Fruit fly (Drosophila melanogaster) whole organism, embryonic: Measurements from ENCODE around the gene Smvt.

ENCODE experiments used
- Atf-2 ChIP-seq: fragments of 200-800 bp; sonication (Bioruptor generic); optimal IDR thresholded peaks from 2 replicates; lab custom pipeline; 2016; ENCODE audit warnings: missing biosample characterization, missing genetic modification characterization
- Atf3 ChIP-seq: fragments of 200-800 bp; sonication (Bioruptor generic); optimal IDR thresholded peaks from 3 replicates; lab custom pipeline; 2016; ENCODE audit warnings: missing biosample characterization, missing genetic modification characterization
- CG12744 ChIP-seq: fragments of 200-800 bp; sonication (Bioruptor generic); optimal IDR thresholded peaks from 2 replicates; lab custom pipeline; 2016; ENCODE audit warnings: missing biosample characterization, missing genetic modification characterization
- CG1792 ChIP-seq: fragments of 200-800 bp; sonication (Bioruptor generic); optimal IDR thresholded peaks from 2 replicates; lab custom pipeline; 2016; ENCODE audit warnings: missing biosample characterization, missing genetic modification characterization
- CG18599 ChIP-seq: fragments of 200-800 bp; sonication (Bioruptor generic); optimal IDR thresholded peaks from 3 replicates; lab custom pipeline; 2017; ENCODE audit warnings: missing biosample characterization, missing genetic modification characterization, mild to moderate bottlenecking, moderate library complexity, missing genetic modification reagents
- CG2116 ChIP-seq: fragments of 200-800 bp; sonication (Bioruptor generic); optimal IDR thresholded peaks from 3 replicates; lab custom pipeline; 2018; ENCODE audit warnings: missing biosample characterization, mild to moderate bottlenecking, missing genetic modification characterization
- CG2678 ChIP-seq: fragments of 200-800 bp; sonication (Bioruptor generic); optimal IDR thresholded peaks from 3 replicates; lab custom pipeline; 2019; ENCODE audit warnings: missing biosample characterization, mild to moderate bottlenecking, missing genetic modification characterization, moderate library complexity
- CG30020 ChIP-seq: fragments of 200-800 bp; optimal IDR thresholded peaks from 2 replicates; lab custom pipeline; 2019; ENCODE audit warnings: missing biosample characterization, mild to moderate bottlenecking, missing genetic modification characterization, moderate library complexity
- CG34376 ChIP-seq: fragments of 200-800 bp; sonication (Bioruptor generic); optimal IDR thresholded peaks from 2 replicates; lab custom pipeline; 2018; ENCODE audit warnings: missing biosample characterization, mild to moderate bottlenecking, missing genetic modification characterization
- CG34422 ChIP-seq: fragments of 200-800 bp; sonication (Bioruptor generic); IDR thresholded peaks from 3 replicates; pipeline ENCODE4 v1.3.6; 2022; ENCODE audit warnings: missing biosample characterization, missing genetic modification characterization
- CG4328 ChIP-seq: fragments of 200-800 bp; sonication (Bioruptor generic); optimal IDR thresholded peaks from 3 replicates; lab custom pipeline; 2017; ENCODE audit warnings: missing biosample characterization, missing genetic modification reagents, missing genetic modification characterization
- CG4820 ChIP-seq: fragments of 200-800 bp; sonication (Bioruptor generic); optimal IDR thresholded peaks from 3 replicates; lab custom pipeline; 2016; ENCODE audit warnings: missing biosample characterization, missing genetic modification characterization
- CG5953 ChIP-seq: fragments of 200-800 bp; sonication (Bioruptor generic); IDR thresholded peaks from 2 replicates; pipeline ENCODE4 v1.3.6; 2022; ENCODE audit warnings: missing biosample characterization, missing genetic modification characterization
- CG6175 ChIP-seq: fragments of 200-800 bp; sonication (Bioruptor generic); IDR thresholded peaks from 3 replicates; pipeline ENCODE4 v1.3.6; 2022; ENCODE audit warnings: missing biosample characterization, missing genetic modification characterization
- CG6272 ChIP-seq: fragments of 200-800 bp; sonication (Bioruptor generic); IDR thresholded peaks from 2 replicates; pipeline ENCODE4 v1.3.6; 2022; ENCODE audit warnings: missing biosample characterization, missing genetic modification characterization
- CG6765 ChIP-seq: fragments of 200-800 bp; sonication (Bioruptor generic); optimal IDR thresholded peaks from 3 replicates; lab custom pipeline; 2017; ENCODE audit warnings: missing biosample characterization, mild to moderate bottlenecking, missing genetic modification characterization
- CG6813 ChIP-seq: fragments of 200-800 bp; sonication (Bioruptor generic); optimal IDR thresholded peaks from 2 replicates; lab custom pipeline; 2017; ENCODE audit warnings: missing biosample characterization, missing genetic modification characterization, mild to moderate bottlenecking, moderate library complexity, missing genetic modification reagents
- CG7839 ChIP-seq: fragments of 200-800 bp; sonication (Bioruptor generic); optimal IDR thresholded peaks from 3 replicates; lab custom pipeline; 2018; ENCODE audit warnings: missing biosample characterization, mild to moderate bottlenecking, missing genetic modification characterization, moderate library complexity
- CG8089 ChIP-seq: fragments of 200-800 bp; sonication (Bioruptor generic); optimal IDR thresholded peaks from 3 replicates; lab custom pipeline; 2016; ENCODE audit warnings: missing biosample characterization, missing genetic modification characterization
- CG8290 ChIP-seq, 3 experiments: fragments of 200-800 bp; sonication (Bioruptor generic); optimal IDR thresholded peaks; 2 replicates each; lab custom pipeline; 2016 to 2019; ENCODE audit warnings: missing biosample characterization in 3 of 3, missing genetic modification characterization in 3 of 3, mild to moderate bottlenecking in 2 of 3, moderate library complexity in 1 of 3
- CG9437 ChIP-seq: fragments of 200-800 bp; sonication (Bioruptor generic); optimal IDR thresholded peaks from 2 replicates; lab custom pipeline; 2018; ENCODE audit warnings: missing biosample characterization, mild to moderate bottlenecking, missing genetic modification characterization
- CG9609 ChIP-seq: fragments of 200-800 bp; sonication (Bioruptor generic); optimal IDR thresholded peaks from 3 replicates; lab custom pipeline; 2016; ENCODE audit warnings: missing biosample characterization, missing genetic modification characterization
- CG9932 ChIP-seq: fragments of 200-800 bp; sonication (Bioruptor generic); IDR thresholded peaks from 2 replicates; pipeline ENCODE4 v1.3.6; 2022; ENCODE audit warnings: missing biosample characterization, missing genetic modification characterization
- Chrac-16 ChIP-seq: fragments of 200-800 bp; sonication (Bioruptor generic); optimal IDR thresholded peaks from 3 replicates; lab custom pipeline; 2016; ENCODE audit warnings: missing biosample characterization, missing genetic modification characterization
- E2f2 ChIP-seq: fragments of 200-800 bp; sonication (Bioruptor generic); IDR thresholded peaks from 2 replicates; pipeline ENCODE4 v1.3.6; 2022; ENCODE audit warnings: missing biosample characterization, missing genetic modification characterization
- HmgZ ChIP-seq: fragments of 200-800 bp; sonication (Bioruptor generic); optimal IDR thresholded peaks from 2 replicates; lab custom pipeline; 2018; ENCODE audit warnings: missing biosample characterization, mild to moderate bottlenecking, missing genetic modification characterization
- Hr51 ChIP-seq, 2 experiments: fragments of 200-800 bp; sonication (Bioruptor generic); optimal IDR thresholded peaks; 2 replicates in 1 of 2; 3 replicates in 1 of 2; lab custom pipeline; 2016 to 2018; ENCODE audit warnings: missing biosample characterization in 2 of 2, missing genetic modification characterization in 2 of 2, mild to moderate bottlenecking in 1 of 2, moderate library complexity in 1 of 2
- Lpt ChIP-seq: fragments of >200 bp; optimal IDR thresholded peaks from 2 replicates; lab custom pipeline; 2018; ENCODE audit warnings: missing biosample characterization, missing genetic modification characterization
- Max ChIP-seq: fragments of 200-800 bp; sonication (Bioruptor generic); optimal IDR thresholded peaks from 2 replicates; lab custom pipeline; 2016; ENCODE audit warnings: missing biosample characterization, mild to moderate bottlenecking, missing genetic modification characterization
- Nf-YC ChIP-seq: fragments of 200-800 bp; optimal IDR thresholded peaks from 3 replicates; lab custom pipeline; 2019; ENCODE audit warnings: missing biosample characterization, mild to moderate bottlenecking, missing genetic modification characterization, moderate library complexity
- Rx ChIP-seq: fragments of 200-800 bp; sonication (Bioruptor generic); IDR thresholded peaks from 2 replicates; pipeline ENCODE4 v1.3.6; 2022; ENCODE audit warnings: missing biosample characterization, missing genetic modification characterization
- Ssrp ChIP-seq: fragments of 200-800 bp; sonication (Bioruptor generic); optimal IDR thresholded peaks from 2 replicates; lab custom pipeline; 2018; ENCODE audit warnings: missing biosample characterization, mild to moderate bottlenecking, missing genetic modification characterization, moderate library complexity
- al ChIP-seq: fragments of 200-800 bp; sonication (Bioruptor generic); IDR thresholded peaks from 2 replicates; pipeline ENCODE4 v1.3.6; 2022; ENCODE audit warnings: missing biosample characterization, missing genetic modification characterization
- ato ChIP-seq: fragments of 200-800 bp; sonication (Bioruptor generic); IDR thresholded peaks from 2 replicates; pipeline ENCODE4 v1.3.6; 2022; ENCODE audit warnings: missing biosample characterization, missing genetic modification characterization; ENCODE audit not compliant: partially characterized antibody
- bigmax ChIP-seq: fragments of 200-800 bp; sonication (Bioruptor generic); optimal IDR thresholded peaks from 2 replicates; lab custom pipeline; 2018; ENCODE audit warnings: missing biosample characterization, mild to moderate bottlenecking, missing genetic modification characterization
- caup ChIP-seq: fragments of 200-800 bp; sonication (Bioruptor generic); optimal IDR thresholded peaks from 3 replicates; lab custom pipeline; 2017; ENCODE audit warnings: missing biosample characterization, mild to moderate bottlenecking, missing genetic modification characterization, moderate library complexity; ENCODE audit not compliant: severe bottlenecking
- chm ChIP-seq: fragments of 200-800 bp; sonication (Bioruptor generic); IDR thresholded peaks from 2 replicates; pipeline ENCODE4 v1.3.6; 2022; ENCODE audit warnings: missing biosample characterization, missing genetic modification characterization
- fu2 ChIP-seq: fragments of 200-800 bp; sonication (Bioruptor generic); optimal IDR thresholded peaks from 2 replicates; lab custom pipeline; 2016; ENCODE audit warnings: missing biosample characterization, missing genetic modification characterization
- hbn ChIP-seq: fragments of 200-800 bp; sonication (Bioruptor generic); IDR thresholded peaks from 2 replicates; pipeline ENCODE4 v1.3.6; 2022; ENCODE audit warnings: missing biosample characterization, missing genetic modification characterization; ENCODE audit not compliant: partially characterized antibody
- ken ChIP-seq: fragments of 200-800 bp; sonication (Bioruptor generic); IDR thresholded peaks from 3 replicates; pipeline ENCODE4 v1.3.6; 2022; ENCODE audit warnings: missing biosample characterization, missing genetic modification characterization
- maf-S ChIP-seq: fragments of 200-800 bp; sonication (Bioruptor generic); optimal IDR thresholded peaks from 2 replicates; lab custom pipeline; 2016; ENCODE audit warnings: missing biosample characterization, missing genetic modification characterization
- nerfin-2 ChIP-seq: fragments of 200-800 bp; sonication (Bioruptor generic); IDR thresholded peaks from 2 replicates; pipeline ENCODE4 v1.3.6; 2022; ENCODE audit warnings: missing biosample characterization, missing genetic modification characterization; ENCODE audit not compliant: partially characterized antibody
- psq ChIP-seq: fragments of 200-800 bp; sonication (Bioruptor generic); optimal IDR thresholded peaks from 2 replicates; lab custom pipeline; 2017; ENCODE audit warnings: missing biosample characterization, missing genetic modification characterization
- pum ChIP-seq: fragments of 200-800 bp; sonication (Bioruptor generic); optimal IDR thresholded peaks from 2 replicates; lab custom pipeline; 2016; ENCODE audit warnings: missing biosample characterization, missing genetic modification characterization
- rib ChIP-seq: fragments of 200-800 bp; sonication (Bioruptor generic); IDR thresholded peaks from 2 replicates; pipeline ENCODE4 v1.3.6; 2022; ENCODE audit warnings: missing biosample characterization, missing genetic modification characterization
- sd ChIP-seq: fragments of 200-800 bp; sonication (Bioruptor generic); optimal IDR thresholded peaks from 3 replicates; lab custom pipeline; 2018; ENCODE audit warnings: missing biosample characterization, mild to moderate bottlenecking, missing genetic modification characterization, moderate library complexity
- slp2 ChIP-seq: fragments of 200-800 bp; sonication (Bioruptor generic); optimal IDR thresholded peaks from 2 replicates; lab custom pipeline; 2016; ENCODE audit warnings: missing biosample characterization, missing genetic modification characterization
- sob ChIP-seq: fragments of 200-800 bp; sonication (Bioruptor generic); IDR thresholded peaks from 2 replicates; pipeline ENCODE4 v1.3.6; 2022; ENCODE audit warnings: missing biosample characterization, missing genetic modification characterization
- trem ChIP-seq: fragments of 200-800 bp; optimal IDR thresholded peaks from 3 replicates; lab custom pipeline; 2019; ENCODE audit warnings: missing biosample characterization, mild to moderate bottlenecking, missing genetic modification characterization, moderate library complexity
- tx ChIP-seq: fragments of 200-800 bp; sonication (Bioruptor generic); optimal IDR thresholded peaks from 2 replicates; lab custom pipeline; 2016; ENCODE audit warnings: missing biosample characterization, missing genetic modification characterization
- zen ChIP-seq: fragments of 200-800 bp; sonication (Bioruptor generic); optimal IDR thresholded peaks from 3 replicates; lab custom pipeline; 2018; ENCODE audit warnings: missing biosample characterization, mild to moderate bottlenecking, missing genetic modification characterization, moderate library complexity

Gene Smvt

dm6 chr3R:31745629-31746081, 15.7 kb downstream of the Smvt start, which contains the start of gene awd (continued):
- no peak for TF ChIP-seq CG2678 (tag; lab: Kevin White, UChicago)
- TF ChIP-seq bigmax: peak; percentile 95
- TF ChIP-seq Atf3 (GFP tag; lab: Kevin White, UChicago): no peak
- no peak for TF ChIP-seq CG4328 (GFP tag; lab: Kevin White, UChicago)
- no peak for TF ChIP-seq ken
- TF ChIP-seq pum (GFP tag; lab: Kevin White, UChicago): no peak
- peak; percentile 74 for TF ChIP-seq E2f2
- no peak for TF ChIP-seq CG4820 (GFP tag; lab: Kevin White, UChicago)
- TF ChIP-seq chm (GFP tag; lab: Robert Waterston, UW): no peak
- no peak for TF ChIP-seq zen
- TF ChIP-seq trem (tag; lab: Kevin White, UChicago): peak; percentile 85
- peak; percentile 76 for TF ChIP-seq sd (tag; lab: Kevin White, UChicago)
- TF ChIP-seq maf-S (GFP tag; lab: Kevin White, UChicago): no peak
- peak; percentile 50 for TF ChIP-seq HmgZ (tag; lab: Kevin White, UChicago)
- no peak for TF ChIP-seq CG6813
- TF ChIP-seq CG8089: no peak
- no peak for TF ChIP-seq nerfin-2
- TF ChIP-seq CG34376 (GFP tag; lab: Kevin White, UChicago): no peak
- no peak for TF ChIP-seq CG5953 (GFP tag; lab: Robert Waterston, UW)
- TF ChIP-seq Rx (GFP tag; lab: Robert Waterston, UW): no peak
- TF ChIP-seq CG9609 (GFP tag; lab: Kevin White, UChicago): no peak
- no peak for TF ChIP-seq Nf-YC
- TF ChIP-seq CG2116 (GFP tag; lab: Kevin White, UChicago): peak; percentile 37
- TF ChIP-seq slp2 (GFP tag; lab: Kevin White, UChicago): no peak
- TF ChIP-seq caup (GFP tag; lab: Kevin White, UChicago): no peak
- TF ChIP-seq Ssrp (tag; lab: Kevin White, UChicago): no peak
- TF ChIP-seq CG30020 (tag; lab: Kevin White, UChicago): no peak
- TF ChIP-seq Lpt (GFP tag; lab: Kevin White, UChicago): no peak
- no peak for TF ChIP-seq Atf-2 (GFP tag; lab: Kevin White, UChicago)
- no peak for TF ChIP-seq CG6272 (GFP tag; lab: Robert Waterston, UW)
- no peak for TF ChIP-seq sob
- TF ChIP-seq ato (GFP tag; lab: Robert Waterston, UW): no peak
- no peak for TF ChIP-seq Chrac-16 (GFP tag; lab: Kevin White, UChicago)
- TF ChIP-seq tx: no peak
- no peak for TF ChIP-seq CG6765 (GFP tag; lab: Kevin White, UChicago)
- TF ChIP-seq CG9437 (GFP tag; lab: Kevin White, UChicago): no peak
- no peak for TF ChIP-seq CG7839 (tag; lab: Kevin White, UChicago)
- TF ChIP-seq CG9932 (GFP tag; lab: Robert Waterston, UW): no peak
- no peak for TF ChIP-seq CG18599 (GFP tag; lab: Kevin White, UChicago)
- no peak for TF ChIP-seq psq (GFP tag; lab: Kevin White, UChicago)
- TF ChIP-seq CG34422: peak; percentile 64; the same call in 1 of the 3 replicates
- no peak for TF ChIP-seq CG6175 (GFP tag; lab: Robert Waterston, UW)
- TF ChIP-seq fu2 (GFP tag; lab: Kevin White, UChicago): no peak
- TF ChIP-seq al (GFP tag; lab: Robert Waterston, UW): no peak
- TF ChIP-seq CG12744 (GFP tag; lab: Kevin White, UChicago): no peak
- peak; percentile 48 for TF ChIP-seq Max
- TF ChIP-seq rib (GFP tag; lab: Robert Waterston, UW): peak; percentile 90
- TF ChIP-seq hbn (GFP tag; lab: Robert Waterston, UW): 0 out of 2 replicates have a peak, but pooled peaks have one; percentile 18
- no peak for TF ChIP-seq CG8290 (GFP tag; optimal IDR thresholded peaks at IDR 0.05; lab: Kevin White, UChicago)
- peak in 1 of 2 experiments; percentile 40 for TF ChIP-seq CG8290 (tag; optimal IDR thresholded peaks at IDR 0.05; lab: Kevin White, UChicago)
- TF ChIP-seq CG1792: no peak
- no peak for TF ChIP-seq Hr51 (GFP tag; optimal IDR thresholded peaks at IDR 0.05; lab: Kevin White, UChicago)
